Worm (Caenorhabditis elegans) whole organism, early embryonic: Measurements from ENCODE around the gene F09E5.3.
A peak's percentile ranks its signal among the peaks of the same experiment; 100 is the strongest.

Source experiments
- ama-1 ChIP-seq: fragments of 150-350 bp; optimal IDR thresholded peaks from 2 replicates; lab custom pipeline; 2014
- ceh-36 ChIP-seq: sonication (generic microtip); optimal IDR thresholded peaks from 2 replicates; lab custom pipeline; 2016; ENCODE audit warnings: missing genetic modification characterization, inconsistent platforms, missing compliant biosample characterization

DNA sequence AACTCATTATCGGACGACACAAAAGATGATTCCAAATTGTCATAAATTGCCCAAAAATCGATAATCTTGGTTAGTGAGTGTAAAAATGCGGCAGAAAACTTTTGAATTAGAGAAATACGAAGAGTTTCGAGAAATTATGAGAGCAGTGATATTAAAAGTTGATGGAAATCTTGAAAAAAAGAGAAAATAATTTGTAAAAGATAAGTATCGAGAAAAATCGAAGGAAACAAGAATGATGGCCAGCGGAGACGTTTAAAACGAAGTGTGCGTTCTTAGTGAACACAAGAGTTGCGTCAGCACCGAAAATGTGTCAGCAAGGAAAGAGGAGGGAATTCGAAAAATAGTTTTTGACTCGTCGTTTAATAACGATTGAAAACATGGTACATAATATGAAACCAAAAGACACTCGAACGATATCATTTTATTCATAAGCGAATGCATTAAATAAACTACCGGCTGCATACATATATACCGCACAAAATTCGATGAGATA, 16.1 kb downstream of the F09E5.3 start, which contains the start of gene ndx-6:
- TF ChIP-seq ama-1 (lab: Kevin White, UChicago) (no peak), ceh-36 (tag; lab: Kevin White, UChicago) (peak; percentile 30)
